Worm (Caenorhabditis elegans): ENCODE measurements around the gene K08E7.5.

K08E7.5 gene

ce11 chrIV:12549014-12549413, 24.2 kb upstream of the K08E7.5 start:
- TF ChIP-seq nhr-2 (tag; optimal IDR thresholded peaks at IDR 0.05) (peak; percentile 87), cnd-1 (tag; optimal IDR thresholded peaks at IDR 0.05) (peak; percentile 49), ceh-39 (tag; optimal IDR thresholded peaks at IDR 0.05) (no peak), flh-1 (GFP tag; optimal IDR thresholded peaks at IDR 0.05) (no peak), lin-32 (GFP tag; optimal IDR thresholded peaks at IDR 0.05) (peak; percentile 43), zip-8 (tag; optimal IDR thresholded peaks at IDR 0.05) (peak; percentile 97), unc-62 (GFP tag; optimal IDR thresholded peaks at IDR 0.05) (peak; percentile 46), mab-5 (tag; optimal IDR thresholded peaks at IDR 0.05) (no peak), unc-39 (tag; optimal IDR thresholded peaks at IDR 0.05) (no peak)

- no peak for TF ChIP-seq unc-120 (tag; optimal IDR thresholded peaks at IDR 0.05; ENCODE audit: poor library complexity, severe bottlenecking)
- no peak for TF ChIP-seq zip-8 (tag; optimal IDR thresholded peaks at IDR 0.05)
- no peak for TF ChIP-seq bed-3 (GFP tag; optimal IDR thresholded peaks at IDR 0.05)
- no peak for TF ChIP-seq nhr-237 (tag; optimal IDR thresholded peaks at IDR 0.05)
- no peak for TF ChIP-seq nhr-28 (tag; optimal IDR thresholded peaks at IDR 0.05)
- TF ChIP-seq nhr-2 (tag; optimal IDR thresholded peaks at IDR 0.05): peak; percentile 92
- peak; percentile 91 for TF ChIP-seq lin-32 (GFP tag; optimal IDR thresholded peaks at IDR 0.05)
- TF ChIP-seq mep-1 (tag; optimal IDR thresholded peaks at IDR 0.05): no peak
Measured at ce11 chrIV:12551944-12552343, 21.2 kb upstream of the K08E7.5 start.

- TF ChIP-seq ces-1 (GFP tag; optimal IDR thresholded peaks at IDR 0.05) (peak; percentile 53), unc-39 (tag; optimal IDR thresholded peaks at IDR 0.05) (no peak), pha-4 (tag; optimal IDR thresholded peaks at IDR 0.05) (peak; percentile 15), nhr-76 (tag; optimal IDR thresholded peaks at IDR 0.05) (no peak), snpc-4 (tag; optimal IDR thresholded peaks at IDR 0.05) (no peak), blmp-1 (tag; optimal IDR thresholded peaks at IDR 0.05) (no peak), lsy-2 (tag; optimal IDR thresholded peaks at IDR 0.05) (peak; percentile 64), hlh-1 (tag; optimal IDR thresholded peaks at IDR 0.05) (peak; percentile 0), nhr-237 (tag; optimal IDR thresholded peaks at IDR 0.05) (peak; percentile 45)
Measured at ce11 chrIV:12558925-12559450, 14.2 kb upstream of the K08E7.5 start, which contains the start of the genes ZK795.2 and ZK795.3. Gene ZK795.2, minus strand, starts transcription at chrIV:12558975. Gene ZK795.3, plus strand, starts transcription at chrIV:12559365.

ce11 chrIV:12560568-12560967, 12.6 kb upstream of the K08E7.5 start, which contains the start of gene snb-7:
Gene snb-7, plus strand, starts transcription at chrIV:12560868.
- TF ChIP-seq lin-13 (tag; optimal IDR thresholded peaks at IDR 0.05): no peak

- TF ChIP-seq ces-1 (GFP tag; optimal IDR thresholded peaks at IDR 0.05) (peak; percentile 61), hlh-1 (tag; optimal IDR thresholded peaks at IDR 0.05) (no peak), ztf-11 (tag; optimal IDR thresholded peaks at IDR 0.05) (no peak), ham-2 (GFP tag; optimal IDR thresholded peaks at IDR 0.05) (no peak), nhr-12 (tag; optimal IDR thresholded peaks at IDR 0.05) (no peak), unc-120 (tag; optimal IDR thresholded peaks at IDR 0.05; ENCODE audit: poor library complexity, severe bottlenecking) (no peak)
Measured at ce11 chrIV:12565933-12566540, 7.1 kb upstream of the K08E7.5 start, which contains the start of gene eak-7. Gene eak-7, minus strand, starts transcription at chrIV:12565983.

ce11 chrIV:12567176-12567892, 5.8 kb upstream of the K08E7.5 start, which contains the start of the genes hsb-1 and let-99:
Gene hsb-1, minus strand, starts transcription at chrIV:12567226.
Gene let-99, plus strand, starts transcription at chrIV:12567842.
- TF ChIP-seq pha-4 (tag; optimal IDR thresholded peaks at IDR 0.05): peak; percentile 8
- no peak for TF ChIP-seq flh-1 (GFP tag; optimal IDR thresholded peaks at IDR 0.05)
- peak; percentile 69 for TF ChIP-seq lin-32 (GFP tag; optimal IDR thresholded peaks at IDR 0.05)
- peak; percentile 31 for TF ChIP-seq hlh-1 (tag; optimal IDR thresholded peaks at IDR 0.05)
- TF ChIP-seq ham-2 (GFP tag; optimal IDR thresholded peaks at IDR 0.05): peak; percentile 26
- TF ChIP-seq sptf-1 (tag; optimal IDR thresholded peaks at IDR 0.05): peak; percentile 27
- TF ChIP-seq mab-5 (tag; optimal IDR thresholded peaks at IDR 0.05): no peak
- TF ChIP-seq cnd-1 (tag; optimal IDR thresholded peaks at IDR 0.05): peak; percentile 68
- TF ChIP-seq ztf-11 (tag; optimal IDR thresholded peaks at IDR 0.05): no peak
- no peak for TF ChIP-seq tbx-8 (GFP tag; optimal IDR thresholded peaks at IDR 0.05)
